Worm (Caenorhabditis elegans) whole organism, L1 larva: ENCODE results near the gene Y105C5B.15.
A peak's percentile ranks its signal among the peaks of the same experiment; 100 is the strongest.
"Not testable (repeated sequence)": the region's sequence is repeated elsewhere in the genome, so short reads cannot be mapped to it uniquely, and the experiment has no call there.

Experiments used
- C04F5.9 ChIP-seq: sonication (generic microtip); optimal IDR thresholded peaks from 2 replicates; lab custom pipeline; 2016; ENCODE audit warnings: missing genetic modification characterization, missing compliant biosample characterization
- C34B4.2 ChIP-seq: sonication (generic microtip); optimal IDR thresholded peaks from 2 replicates; lab custom pipeline; 2017; ENCODE audit warnings: mild to moderate bottlenecking, missing genetic modification characterization, missing compliant biosample characterization
- Y116A8C.19 ChIP-seq: sonication (generic microtip); optimal IDR thresholded peaks from 2 replicates; lab custom pipeline; 2016; ENCODE audit warnings: missing compliant biosample characterization, missing genetic modification characterization, borderline replicate concordance
- aly-2 ChIP-seq: fragments of 150-350 bp; optimal IDR thresholded peaks from 2 replicates; lab custom pipeline; 2014; ENCODE audit warnings: missing biosample characterization, missing genetic modification characterization
- blmp-1 ChIP-seq: fragments of 150-350 bp; optimal IDR thresholded peaks from 2 replicates; lab custom pipeline; 2014; ENCODE audit warnings: missing biosample characterization, missing genetic modification characterization
- ceh-63 ChIP-seq: fragments of 200-800 bp; sonication (Bioruptor generic); optimal IDR thresholded peaks from 2 replicates; lab custom pipeline; 2018; ENCODE audit warnings: mild to moderate bottlenecking, missing genetic modification characterization, missing compliant biosample characterization
- ceh-8 ChIP-seq: fragments of 200-800 bp; sonication (Bioruptor generic); optimal IDR thresholded peaks from 2 replicates; lab custom pipeline; 2018; ENCODE audit warnings: mild to moderate bottlenecking, missing genetic modification characterization, moderate library complexity, missing compliant biosample characterization
- dpl-1 ChIP-seq, 3 experiments: fragments of 150-350 bp in 2 of 3; sonication (generic microtip) in 1 of 3; optimal IDR thresholded peaks; 2 replicates each; lab custom pipeline; 2014 to 2017; ENCODE audit warnings: missing biosample characterization in 3 of 3, missing genetic modification characterization in 3 of 3, missing genetic modification reagents in 3 of 3
- efl-1 ChIP-seq, 4 experiments: fragments of 150-350 bp; optimal IDR thresholded peaks in 3 of 4; peaks in 1 of 4; 1 replicate in 1 of 4; 2 replicates in 3 of 4; lab custom pipeline; 2014; ENCODE audit warnings: missing biosample characterization in 2 of 4, missing genetic modification characterization in 2 of 4, missing genetic modification reagents in 2 of 4
- fkh-4 ChIP-seq: sonication (generic microtip); optimal IDR thresholded peaks from 2 replicates; lab custom pipeline; 2016; ENCODE audit warnings: missing compliant biosample characterization, missing genetic modification characterization, borderline replicate concordance
- hlh-4 ChIP-seq: sonication (generic microtip); optimal IDR thresholded peaks from 2 replicates; lab custom pipeline; 2016; ENCODE audit warnings: mild to moderate bottlenecking, missing genetic modification characterization, missing compliant biosample characterization
- isw-1 ChIP-seq: fragments of 200-800 bp; sonication (Bioruptor generic); IDR thresholded peaks from 2 replicates; pipeline ENCODE4 v1.3.6; 2022; ENCODE audit warnings: missing genetic modification characterization, missing compliant biosample characterization
- lin-13 ChIP-seq: fragments of 150-350 bp; optimal IDR thresholded peaks from 2 replicates; lab custom pipeline; 2014; ENCODE audit warnings: missing biosample characterization, missing genetic modification reagents, missing genetic modification characterization
- lin-35 ChIP-seq, 2 experiments: fragments of 150-350 bp; optimal IDR thresholded peaks; 2 replicates each; lab custom pipeline; 2014; ENCODE audit warnings: missing biosample characterization in 2 of 2, missing genetic modification characterization in 2 of 2, missing genetic modification reagents in 2 of 2
- lin-39 ChIP-seq: fragments of 150-350 bp; optimal IDR thresholded peaks from 2 replicates; lab custom pipeline; 2014; ENCODE audit warnings: missing biosample characterization, missing genetic modification reagents, missing genetic modification characterization
- lir-3 ChIP-seq: sonication (generic microtip); optimal IDR thresholded peaks from 2 replicates; lab custom pipeline; 2016; ENCODE audit warnings: mild to moderate bottlenecking, missing genetic modification characterization, moderate library complexity, missing compliant biosample characterization; ENCODE audit not compliant: poor library complexity
- lsy-2 ChIP-seq, 2 experiments: fragments of 150-350 bp; optimal IDR thresholded peaks; 2 replicates each; lab custom pipeline; 2014; ENCODE audit warnings: missing biosample characterization in 2 of 2, missing genetic modification characterization in 2 of 2
- mab-9 ChIP-seq: fragments of 200-800 bp; sonication (Bioruptor generic); IDR thresholded peaks from 2 replicates; pipeline ENCODE4 v1.3.6; 2022; ENCODE audit warnings: missing genetic modification reagents, missing genetic modification characterization, missing compliant biosample characterization
- mdl-1 ChIP-seq, 2 experiments: fragments of 150-350 bp; optimal IDR thresholded peaks; 2 replicates each; lab custom pipeline; 2014 to 2017; ENCODE audit warnings: missing biosample characterization in 2 of 2, missing genetic modification characterization in 2 of 2, inconsistent platforms in 1 of 2
- nhr-11 ChIP-seq: fragments of 150-350 bp; optimal IDR thresholded peaks from 2 replicates; lab custom pipeline; 2014; ENCODE audit warnings: missing biosample characterization, missing genetic modification characterization
- nhr-19 ChIP-seq: fragments of 200-800 bp; sonication (Bioruptor generic); conservative IDR thresholded peaks from 2 replicates; pipeline ENCODE4 v1.3.6; 2022; ENCODE audit warnings: missing genetic modification characterization, missing compliant biosample characterization
- nhr-20 ChIP-seq: sonication (generic microtip); optimal IDR thresholded peaks from 2 replicates; lab custom pipeline; 2016; ENCODE audit warnings: mild to moderate bottlenecking, missing genetic modification characterization, missing compliant biosample characterization
- nhr-237 ChIP-seq: fragments of 150-350 bp; optimal IDR thresholded peaks from 2 replicates; lab custom pipeline; 2014; ENCODE audit warnings: missing biosample characterization, missing genetic modification characterization
- nhr-47 ChIP-seq: sonication (generic microtip); optimal IDR thresholded peaks from 2 replicates; lab custom pipeline; 2016; ENCODE audit warnings: mild to moderate bottlenecking, missing genetic modification characterization, moderate library complexity, missing compliant biosample characterization
- nhr-71 ChIP-seq: sonication (generic microtip); optimal IDR thresholded peaks from 2 replicates; lab custom pipeline; 2016; ENCODE audit warnings: mild to moderate bottlenecking, missing genetic modification characterization, moderate library complexity, missing compliant biosample characterization
- nhr-77 ChIP-seq: fragments of 150-350 bp; optimal IDR thresholded peaks from 2 replicates; lab custom pipeline; 2014; ENCODE audit warnings: missing biosample characterization, missing genetic modification characterization
- nhr-85 ChIP-seq: sonication (generic microtip); peaks from one replicate; lab custom pipeline; 2016; ENCODE audit warnings: missing genetic modification characterization, inconsistent platforms, missing compliant biosample characterization
- rnt-1 ChIP-seq: sonication (generic microtip); optimal IDR thresholded peaks from 2 replicates; lab custom pipeline; 2016; ENCODE audit warnings: mild to moderate bottlenecking, missing genetic modification characterization, moderate library complexity, missing compliant biosample characterization
- snpc-4 ChIP-seq: fragments of 150-350 bp; optimal IDR thresholded peaks from 2 replicates; lab custom pipeline; 2014; ENCODE audit warnings: missing biosample characterization, missing genetic modification characterization
- snu-23 ChIP-seq: sonication (generic microtip); optimal IDR thresholded peaks from 2 replicates; lab custom pipeline; 2016; ENCODE audit warnings: missing genetic modification characterization, missing compliant biosample characterization
- sptf-1 ChIP-seq: fragments of 150-350 bp; optimal IDR thresholded peaks from 2 replicates; lab custom pipeline; 2014; ENCODE audit warnings: missing biosample characterization, missing genetic modification characterization
- sup-37 ChIP-seq: fragments of 200-800 bp; sonication (Bioruptor generic); optimal IDR thresholded peaks from 2 replicates; lab custom pipeline; 2018; ENCODE audit warnings: mild to moderate bottlenecking, missing genetic modification characterization, missing compliant biosample characterization
- swsn-7 ChIP-seq: sonication (generic microtip); optimal IDR thresholded peaks from 2 replicates; lab custom pipeline; 2016; ENCODE audit warnings: missing genetic modification characterization, missing compliant biosample characterization
- tbx-2 ChIP-seq: sonication (generic microtip); optimal IDR thresholded peaks from 2 replicates; lab custom pipeline; 2016; ENCODE audit warnings: missing genetic modification characterization, missing compliant biosample characterization
- tlp-1 ChIP-seq: fragments of 150-350 bp; optimal IDR thresholded peaks from 2 replicates; lab custom pipeline; 2014; ENCODE audit warnings: missing biosample characterization, missing genetic modification characterization
- unc-86 ChIP-seq: sonication (generic microtip); optimal IDR thresholded peaks from 2 replicates; lab custom pipeline; 2016; ENCODE audit warnings: missing genetic modification characterization, missing compliant biosample characterization
- vab-15 ChIP-seq: sonication (generic microtip); optimal IDR thresholded peaks from 2 replicates; lab custom pipeline; 2017; ENCODE audit warnings: missing genotype, mild to moderate bottlenecking, missing genetic modification characterization, missing compliant biosample characterization
- xbp-1 ChIP-seq: sonication (generic microtip); optimal IDR thresholded peaks from 2 replicates; lab custom pipeline; 2016; ENCODE audit warnings: missing genetic modification characterization, missing compliant biosample characterization
- zag-1 ChIP-seq: fragments of 150-350 bp; optimal IDR thresholded peaks from 2 replicates; lab custom pipeline; 2014; ENCODE audit warnings: missing biosample characterization, missing genetic modification characterization
- ztf-11 ChIP-seq, 2 experiments: sonication (generic microtip); optimal IDR thresholded peaks; 2 replicates each; lab custom pipeline; 2016 to 2017; ENCODE audit warnings: missing genetic modification characterization in 2 of 2, missing biosample characterization in 1 of 2, missing compliant biosample characterization in 1 of 2
- ztf-4 ChIP-seq: fragments of 150-350 bp; optimal IDR thresholded peaks from 2 replicates; lab custom pipeline; 2014; ENCODE audit warnings: missing biosample characterization, missing genetic modification characterization

The Y105C5B.15 gene

ce11 chrIV:15964307-15964706, 12.6 kb downstream of the Y105C5B.15 start, which contains the start of gene Y105C5B.18:
Gene Y105C5B.18, plus strand, starts transcription at chrIV:15964607.
- TF ChIP-seq nhr-237 (tag; lab: Kevin White, UChicago) (no peak), nhr-77 (tag; lab: Kevin White, UChicago) (no peak), mab-9 (GFP tag; lab: Robert Waterston, UW) (no peak), Y116A8C.19 (tag; lab: Kevin White, UChicago) (no peak), sup-37 (GFP tag; lab: Kevin White, UChicago) (no peak), nhr-85 (no peak), snpc-4 (no peak), C04F5.9 (no peak), blmp-1 (tag; lab: Kevin White, UChicago) (no peak), nhr-11 (tag; lab: Kevin White, UChicago) (no peak), snu-23 (GFP tag; lab: Kevin White, UChicago) (no peak), nhr-71 (tag; lab: Kevin White, UChicago) (no peak), nhr-47 (no peak), C34B4.2 (tag; lab: Kevin White, UChicago) (no peak), lir-3 (tag; lab: Kevin White, UChicago) (no peak), lsy-2 (tag; optimal IDR thresholded peaks at IDR 0.05; lab: Kevin White, UChicago) (no peak), ceh-8 (GFP tag; lab: Kevin White, UChicago) (no peak), lin-35 (GFP tag; optimal IDR thresholded peaks at IDR 0.05; lab: Kevin White, UChicago) (no peak), nhr-19 (GFP tag; lab: Robert Waterston, UW) (no peak)

- not testable (repeated sequence) for TF ChIP-seq efl-1 (optimal IDR thresholded peaks at IDR 0.05; lab: Kevin White, UChicago)
- TF ChIP-seq efl-1 (GFP tag; optimal IDR thresholded peaks at IDR 0.05 in 1 of 2; lab: Kevin White, UChicago) = peak in 1 of 2 experiments; percentile 46
- TF ChIP-seq, all 84 proteins: peak for 1; not testable (repeated sequence) for 83
Measured at ce11 chrIV:15979610-15980009, 27.9 kb downstream of the Y105C5B.15 start.

ce11 chrIV:15983920-15984631, 32.3 kb downstream of the Y105C5B.15 start, which contains the start of gene Y105C5B.19:
Gene Y105C5B.19, minus strand, starts transcription at chrIV:15983970.
- TF ChIP-seq rnt-1 (tag; lab: Kevin White, UChicago) (no peak), dpl-1 (GFP tag; optimal IDR thresholded peaks at IDR 0.05; lab: Kevin White, UChicago) (peak in 2 of 3 experiments; percentile 7 to 27), lin-39 (tag; lab: Kevin White, UChicago) (no peak), mab-9 (GFP tag; lab: Robert Waterston, UW) (no peak), tlp-1 (tag; lab: Kevin White, UChicago) (no peak), nhr-77 (tag; lab: Kevin White, UChicago) (peak; percentile 9), snpc-4 (peak; percentile 2), C04F5.9 (no peak), tbx-2 (no peak), aly-2 (tag; lab: Kevin White, UChicago) (no peak), sptf-1 (tag; lab: Kevin White, UChicago) (no peak), efl-1 (optimal IDR thresholded peaks at IDR 0.05; lab: Kevin White, UChicago) (peak; percentile 41 to 60), efl-1 (GFP tag; optimal IDR thresholded peaks at IDR 0.05 in 1 of 2; lab: Kevin White, UChicago) (no peak), vab-15 (no peak), unc-86 (no peak), isw-1 (peak; percentile 6; the same call in 1 of the 2 replicates), swsn-7 (tag; lab: Kevin White, UChicago) (peak; percentile 10), blmp-1 (tag; lab: Kevin White, UChicago) (peak; percentile 36), hlh-4 (tag; lab: Kevin White, UChicago) (no peak), ceh-63 (no peak), zag-1 (tag; lab: Kevin White, UChicago) (no peak), ztf-11 (tag; optimal IDR thresholded peaks at IDR 0.05; lab: Kevin White, UChicago) (peak in 1 of 2 experiments; percentile 23), nhr-20 (tag; lab: Kevin White, UChicago) (peak; percentile 33), ztf-4 (tag; lab: Kevin White, UChicago) (no peak), C34B4.2 (tag; lab: Kevin White, UChicago) (no peak), lin-13 (GFP tag; lab: Kevin White, UChicago) (peak; percentile 1), xbp-1 (tag; lab: Kevin White, UChicago) (peak; percentile 8), fkh-4 (tag; lab: Kevin White, UChicago) (no peak), nhr-85 (no peak), mdl-1 (tag; optimal IDR thresholded peaks at IDR 0.05; lab: Kevin White, UChicago) (peak in 1 of 2 experiments; percentile 11), Y116A8C.19 (tag; lab: Kevin White, UChicago) (no peak)
- TF ChIP-seq, all 84 proteins: peak for 12
